Fruit fly (Drosophila melanogaster): ENCODE results near the gene Zip71B.

The Zip71B gene

dm6 chr3L:15005774-15006173 is 13.7 kb downstream of the Zip71B start (continued):
- TF ChIP-seq fd59A (GFP tag; optimal IDR thresholded peaks at IDR 0.05), result peak; percentile 52
- peak; percentile 43 for TF ChIP-seq CG15336 (GFP tag; IDR thresholded peaks at IDR 0.05)
- no peak for TF ChIP-seq Sox102F (GFP tag; optimal IDR thresholded peaks at IDR 0.05)
- no peak for TF ChIP-seq CG11294 (GFP tag; IDR thresholded peaks at IDR 0.05)
- peak; percentile 51 for TF ChIP-seq CG32006 (GFP tag; optimal IDR thresholded peaks at IDR 0.05)
- peak; percentile 89 for TF ChIP-seq Eip78C (GFP tag)
- 0 out of 3 replicates have a peak, but pooled peaks have one; percentile 41 for TF ChIP-seq CG6163 (GFP tag; IDR thresholded peaks at IDR 0.05)

DNA sequence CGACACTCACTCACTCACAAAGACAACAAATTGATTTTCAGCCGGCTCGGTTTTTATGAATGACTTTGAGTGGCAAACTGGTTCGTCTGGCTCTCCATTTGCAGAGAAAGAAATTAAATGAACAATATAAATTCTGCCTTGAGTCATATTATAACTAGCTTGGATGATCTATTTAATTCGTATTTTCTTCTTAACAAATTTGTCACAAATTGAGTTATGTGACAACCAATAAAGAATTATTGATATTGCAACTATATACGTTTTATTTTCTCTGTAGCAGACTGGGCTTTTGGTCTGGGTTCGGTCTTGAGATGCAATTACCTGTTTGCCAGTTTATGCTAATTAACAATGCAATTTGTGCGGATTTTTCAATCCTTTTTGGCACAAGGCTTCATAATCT is 14.7 kb downstream of the Zip71B start:
- TF ChIP-seq CG7368 (GFP tag; optimal IDR thresholded peaks at IDR 0.05) (peak; percentile 76), CG16779 (tag; optimal IDR thresholded peaks at IDR 0.05) (peak; percentile 55), CG1621 (tag; optimal IDR thresholded peaks at IDR 0.05) (peak; percentile 65), CG8319 (GFP tag; optimal IDR thresholded peaks at IDR 0.05) (peak; percentile 53), salr (GFP tag; optimal IDR thresholded peaks at IDR 0.05) (peak; percentile 50 to 65), CG15336 (GFP tag; IDR thresholded peaks at IDR 0.05) (peak; percentile 97), Smox (GFP tag; optimal IDR thresholded peaks at IDR 0.05) (peak; percentile 69), spab (GFP tag; optimal IDR thresholded peaks at IDR 0.05) (peak; percentile 56), Eip93F (GFP tag; optimal IDR thresholded peaks at IDR 0.05) (no peak), CG11902 (GFP tag; optimal IDR thresholded peaks at IDR 0.05) (peak; percentile 49), CG6854 (GFP tag; optimal IDR thresholded peaks at IDR 0.05) (no peak), CG6792 (GFP tag; optimal IDR thresholded peaks at IDR 0.05) (peak; percentile 88), ss (GFP tag; optimal IDR thresholded peaks at IDR 0.05) (peak; percentile 30 to 64), Sox14 (GFP tag; optimal IDR thresholded peaks at IDR 0.05) (peak; percentile 77), cyc (GFP tag; optimal IDR thresholded peaks at IDR 0.05) (peak; percentile 45), fd85E (GFP tag; optimal IDR thresholded peaks at IDR 0.05) (no peak), CG6163 (GFP tag; IDR thresholded peaks at IDR 0.05) (peak; percentile 91), topi (GFP tag; optimal IDR thresholded peaks at IDR 0.05) (peak; percentile 72), CG31627 (GFP tag; optimal IDR thresholded peaks at IDR 0.05) (peak; percentile 59), dac (GFP tag; optimal IDR thresholded peaks at IDR 0.05) (peak; percentile 69), CG9139 (GFP tag; optimal IDR thresholded peaks at IDR 0.05) (peak; percentile 12), eg (GFP tag; IDR thresholded peaks at IDR 0.05) (peak; percentile 96), CG8119 (GFP tag; IDR thresholded peaks at IDR 0.05) (peak; percentile 95), CG34406 (GFP tag; optimal IDR thresholded peaks at IDR 0.05) (peak; percentile 67), CG6276 (GFP tag; optimal IDR thresholded peaks at IDR 0.05) (peak; percentile 82), svp (GFP tag) (peak; percentile 83), net (GFP tag; optimal IDR thresholded peaks at IDR 0.05) (peak; percentile 88), Hr4 (GFP tag; optimal IDR thresholded peaks at IDR 0.05) (peak; percentile 91), CG10669 (GFP tag; optimal IDR thresholded peaks at IDR 0.05) (peak; percentile 74), CG10631 (GFP tag; optimal IDR thresholded peaks at IDR 0.05) (peak; percentile 87), Ets96B (tag; optimal IDR thresholded peaks at IDR 0.05) (peak; percentile 80), Sox15 (GFP tag; optimal IDR thresholded peaks at IDR 0.05) (peak; percentile 41), CG32006 (GFP tag; optimal IDR thresholded peaks at IDR 0.05) (peak; percentile 88), Gug (GFP tag; IDR thresholded peaks at IDR 0.05) (peak; percentile 86), fd59A (GFP tag; optimal IDR thresholded peaks at IDR 0.05) (peak; percentile 54), acj6 (GFP tag; optimal IDR thresholded peaks at IDR 0.05) (peak; percentile 80), Blimp-1 (GFP tag; optimal IDR thresholded peaks at IDR 0.05) (no peak), vri (GFP tag; optimal IDR thresholded peaks at IDR 0.05) (peak; percentile 12), CG8632 (GFP tag; optimal IDR thresholded peaks at IDR 0.05) (peak; percentile 77), Eip78C (GFP tag) (peak; percentile 97), fkh (GFP tag; optimal IDR thresholded peaks at IDR 0.05) (no peak), lz (GFP tag; optimal IDR thresholded peaks at IDR 0.05) (peak; percentile 79), CG4318 (GFP tag; optimal IDR thresholded peaks at IDR 0.05) (peak; percentile 63), Hr38 (GFP tag; optimal IDR thresholded peaks at IDR 0.05) (no peak), achi (GFP tag; optimal IDR thresholded peaks at IDR 0.05) (peak; percentile 83), pdm3 (GFP tag; optimal IDR thresholded peaks at IDR 0.05) (peak; percentile 87), CG11294 (GFP tag; IDR thresholded peaks at IDR 0.05) (peak; percentile 80), OdsH (GFP tag; optimal IDR thresholded peaks at IDR 0.05) (peak; percentile 80), CG3919 (GFP tag; optimal IDR thresholded peaks at IDR 0.05) (peak; percentile 86)

All from whole organism, prepupa.